Worm (Caenorhabditis elegans): ENCODE measurements around the gene T28H10.1.

DNA sequence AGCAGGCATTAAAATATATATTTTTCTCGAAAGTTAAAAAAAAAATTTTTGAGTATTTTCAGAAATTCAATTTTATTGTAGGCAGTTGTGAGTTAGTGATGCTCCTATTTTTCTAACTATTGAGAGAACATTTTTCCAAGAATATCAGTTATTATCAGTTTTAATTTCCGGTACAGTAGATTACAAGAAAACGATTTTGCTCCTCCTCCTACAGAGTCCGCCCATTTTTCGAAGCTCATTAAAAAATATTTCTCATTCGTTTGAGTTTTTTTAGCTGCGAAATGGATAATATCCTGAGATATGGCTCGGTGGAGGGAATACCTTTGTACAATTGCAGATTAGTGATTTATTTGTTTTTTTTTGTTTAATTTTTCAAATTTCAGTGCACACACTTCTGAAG is 19.0 kb upstream of the T28H10.1 start, which contains the start of gene srt-39:
- TF ChIP-seq unc-130 (tag; optimal IDR thresholded peaks at IDR 0.05) = no peak
- no peak for TF ChIP-seq lin-13 (GFP tag; optimal IDR thresholded peaks at IDR 0.05)
- TF ChIP-seq nhr-28 (tag; optimal IDR thresholded peaks at IDR 0.05) = no peak
- TF ChIP-seq lin-35 (GFP tag; optimal IDR thresholded peaks at IDR 0.05) = no peak

All from whole organism, L1 larva.